Worm (Caenorhabditis elegans) whole organism, L1 larva: ENCODE data around the gene F20D12.12.

ENCODE experiments used
- C04F5.9 ChIP-seq: sonication (generic microtip); optimal IDR thresholded peaks from 2 replicates; lab custom pipeline; 2016; ENCODE audit warnings: missing genetic modification characterization, missing compliant biosample characterization
- F16B12.6 ChIP-seq: fragments of 150-350 bp; optimal IDR thresholded peaks from 2 replicates; lab custom pipeline; 2014; ENCODE audit warnings: missing biosample characterization, missing genetic modification characterization
- Y116A8C.19 ChIP-seq: sonication (generic microtip); optimal IDR thresholded peaks from 2 replicates; lab custom pipeline; 2016; ENCODE audit warnings: missing compliant biosample characterization, missing genetic modification characterization, borderline replicate concordance
- alr-1 ChIP-seq: fragments of 200-800 bp; sonication (Bioruptor generic); optimal IDR thresholded peaks from 2 replicates; lab custom pipeline; 2018; ENCODE audit warnings: borderline replicate concordance, mild to moderate bottlenecking, missing genetic modification characterization, missing compliant biosample characterization
- ama-1 ChIP-seq: fragments of 150-350 bp; optimal IDR thresholded peaks from 2 replicates; lab custom pipeline; 2014
- blmp-1 ChIP-seq: fragments of 150-350 bp; optimal IDR thresholded peaks from 2 replicates; lab custom pipeline; 2014; ENCODE audit warnings: missing biosample characterization, missing genetic modification characterization
- ceh-88 ChIP-seq: fragments of 200-800 bp; sonication (Bioruptor generic); IDR thresholded peaks from 2 replicates; pipeline ENCODE4 v1.3.6; 2022; ENCODE audit warnings: missing genetic modification characterization, missing compliant biosample characterization
- dpl-1 ChIP-seq, 3 experiments: fragments of 150-350 bp in 2 of 3; sonication (generic microtip) in 1 of 3; optimal IDR thresholded peaks; 2 replicates each; lab custom pipeline; 2014 to 2017; ENCODE audit warnings: missing biosample characterization in 3 of 3, missing genetic modification characterization in 3 of 3, missing genetic modification reagents in 3 of 3
- dsc-1 ChIP-seq: sonication (generic microtip); optimal IDR thresholded peaks from 2 replicates; lab custom pipeline; 2016; ENCODE audit warnings: mild to moderate bottlenecking, missing genetic modification characterization, missing compliant biosample characterization
- efl-1 ChIP-seq, 4 experiments: fragments of 150-350 bp; optimal IDR thresholded peaks in 3 of 4; peaks in 1 of 4; 1 replicate in 1 of 4; 2 replicates in 3 of 4; lab custom pipeline; 2014; ENCODE audit warnings: missing biosample characterization in 2 of 4, missing genetic modification characterization in 2 of 4, missing genetic modification reagents in 2 of 4
- efl-3 ChIP-seq: fragments of 200-800 bp; sonication (Bioruptor generic); optimal IDR thresholded peaks from 2 replicates; lab custom pipeline; 2018; ENCODE audit warnings: mild to moderate bottlenecking, missing genetic modification characterization, missing compliant biosample characterization
- egl-13 ChIP-seq: sonication (generic microtip); optimal IDR thresholded peaks from 2 replicates; lab custom pipeline; 2016; ENCODE audit warnings: missing genotype, missing genetic modification reagents, missing genetic modification characterization, missing compliant biosample characterization
- elt-3 ChIP-seq, 6 experiments: fragments of 150-350 bp in 1 of 6; sonication (generic microtip); optimal IDR thresholded peaks; 2 replicates each; lab custom pipeline; 2017 to 2018; ENCODE audit warnings: missing biosample characterization in 6 of 6, missing genetic modification characterization in 6 of 6, inconsistent platforms in 1 of 6
- fkh-8 ChIP-seq: sonication (generic microtip); optimal IDR thresholded peaks from 2 replicates; lab custom pipeline; 2016; ENCODE audit warnings: mild to moderate bottlenecking, missing genetic modification characterization, missing compliant biosample characterization
- fos-1 ChIP-seq: fragments of 150-350 bp; optimal IDR thresholded peaks from 2 replicates; lab custom pipeline; 2014; ENCODE audit warnings: missing biosample characterization, missing genetic modification characterization
- isw-1 ChIP-seq: fragments of 200-800 bp; sonication (Bioruptor generic); IDR thresholded peaks from 2 replicates; pipeline ENCODE4 v1.3.6; 2022; ENCODE audit warnings: missing genetic modification characterization, missing compliant biosample characterization
- jun-1 ChIP-seq: fragments of 150-350 bp; optimal IDR thresholded peaks from 2 replicates; lab custom pipeline; 2014; ENCODE audit warnings: missing biosample characterization, missing genetic modification reagents, missing genetic modification characterization
- lin-14 ChIP-seq: fragments of 200-800 bp; sonication (Bioruptor generic); optimal IDR thresholded peaks from 2 replicates; lab custom pipeline; 2018; ENCODE audit warnings: mild to moderate bottlenecking, missing genetic modification characterization, moderate library complexity, missing compliant biosample characterization
- lin-35 ChIP-seq, 2 experiments: fragments of 150-350 bp; optimal IDR thresholded peaks; 2 replicates each; lab custom pipeline; 2014; ENCODE audit warnings: missing biosample characterization in 2 of 2, missing genetic modification characterization in 2 of 2, missing genetic modification reagents in 2 of 2
- lsy-2 ChIP-seq, 2 experiments: fragments of 150-350 bp; optimal IDR thresholded peaks; 2 replicates each; lab custom pipeline; 2014; ENCODE audit warnings: missing biosample characterization in 2 of 2, missing genetic modification characterization in 2 of 2
- mep-1 ChIP-seq: fragments of 150-350 bp; optimal IDR thresholded peaks from 2 replicates; lab custom pipeline; 2014; ENCODE audit warnings: missing biosample characterization, missing genetic modification characterization
- nhr-11 ChIP-seq: fragments of 150-350 bp; optimal IDR thresholded peaks from 2 replicates; lab custom pipeline; 2014; ENCODE audit warnings: missing biosample characterization, missing genetic modification characterization
- nhr-19 ChIP-seq: fragments of 200-800 bp; sonication (Bioruptor generic); conservative IDR thresholded peaks from 2 replicates; pipeline ENCODE4 v1.3.6; 2022; ENCODE audit warnings: missing genetic modification characterization, missing compliant biosample characterization
- nhr-20 ChIP-seq: sonication (generic microtip); optimal IDR thresholded peaks from 2 replicates; lab custom pipeline; 2016; ENCODE audit warnings: mild to moderate bottlenecking, missing genetic modification characterization, missing compliant biosample characterization
- nhr-237 ChIP-seq: fragments of 150-350 bp; optimal IDR thresholded peaks from 2 replicates; lab custom pipeline; 2014; ENCODE audit warnings: missing biosample characterization, missing genetic modification characterization
- nhr-28 ChIP-seq: fragments of 150-350 bp; optimal IDR thresholded peaks from 2 replicates; lab custom pipeline; 2014; ENCODE audit warnings: missing biosample characterization, missing genetic modification characterization
- nhr-47 ChIP-seq: sonication (generic microtip); optimal IDR thresholded peaks from 2 replicates; lab custom pipeline; 2016; ENCODE audit warnings: mild to moderate bottlenecking, missing genetic modification characterization, moderate library complexity, missing compliant biosample characterization
- nhr-71 ChIP-seq: sonication (generic microtip); optimal IDR thresholded peaks from 2 replicates; lab custom pipeline; 2016; ENCODE audit warnings: mild to moderate bottlenecking, missing genetic modification characterization, moderate library complexity, missing compliant biosample characterization
- nhr-76 ChIP-seq: sonication (generic microtip); optimal IDR thresholded peaks from 2 replicates; lab custom pipeline; 2017; ENCODE audit warnings: missing biosample characterization, missing genetic modification characterization
- nhr-85 ChIP-seq: sonication (generic microtip); peaks from one replicate; lab custom pipeline; 2016; ENCODE audit warnings: missing genetic modification characterization, inconsistent platforms, missing compliant biosample characterization
- pqm-1 ChIP-seq: sonication (generic microtip); optimal IDR thresholded peaks from 3 replicates; lab custom pipeline; 2017; ENCODE audit warnings: missing biosample characterization, missing genetic modification characterization
- rnt-1 ChIP-seq: sonication (generic microtip); optimal IDR thresholded peaks from 2 replicates; lab custom pipeline; 2016; ENCODE audit warnings: mild to moderate bottlenecking, missing genetic modification characterization, moderate library complexity, missing compliant biosample characterization
- snu-23 ChIP-seq: sonication (generic microtip); optimal IDR thresholded peaks from 2 replicates; lab custom pipeline; 2016; ENCODE audit warnings: missing genetic modification characterization, missing compliant biosample characterization
- sptf-1 ChIP-seq: fragments of 150-350 bp; optimal IDR thresholded peaks from 2 replicates; lab custom pipeline; 2014; ENCODE audit warnings: missing biosample characterization, missing genetic modification characterization
- tbx-2 ChIP-seq: sonication (generic microtip); optimal IDR thresholded peaks from 2 replicates; lab custom pipeline; 2016; ENCODE audit warnings: missing genetic modification characterization, missing compliant biosample characterization
- unc-30 ChIP-seq: sonication (generic microtip); optimal IDR thresholded peaks from 2 replicates; lab custom pipeline; 2017; ENCODE audit warnings: missing biosample characterization, missing genetic modification characterization
- zip-4 ChIP-seq: fragments of 200-800 bp; sonication (Bioruptor generic); optimal IDR thresholded peaks from 2 replicates; lab custom pipeline; 2018; ENCODE audit warnings: mild to moderate bottlenecking, missing genetic modification characterization, moderate library complexity, missing compliant biosample characterization
- ztf-11 ChIP-seq, 2 experiments: sonication (generic microtip); optimal IDR thresholded peaks; 2 replicates each; lab custom pipeline; 2016 to 2017; ENCODE audit warnings: missing genetic modification characterization in 2 of 2, missing biosample characterization in 1 of 2, missing compliant biosample characterization in 1 of 2
- ztf-4 ChIP-seq: fragments of 150-350 bp; optimal IDR thresholded peaks from 2 replicates; lab custom pipeline; 2014; ENCODE audit warnings: missing biosample characterization, missing genetic modification characterization

Gene F20D12.12

DNA sequence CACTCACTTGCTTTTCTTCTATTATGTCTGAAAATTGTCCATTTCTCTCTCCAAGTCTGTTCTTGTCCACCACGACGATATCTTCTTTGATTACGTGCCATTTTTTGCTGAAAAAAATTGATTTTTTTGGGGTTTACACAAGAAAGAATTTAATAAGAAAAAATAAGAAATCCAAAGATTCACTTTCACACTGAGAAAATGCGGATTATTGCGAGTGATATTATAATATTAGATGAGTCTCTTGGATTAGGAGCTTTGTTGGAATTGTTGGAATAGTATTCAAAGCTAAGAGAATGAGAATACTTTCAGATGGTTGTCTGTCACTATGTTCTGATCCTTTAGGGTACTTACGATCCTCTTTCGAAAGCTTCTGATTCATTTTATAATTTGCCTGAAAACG, 8.4 kb upstream of the F20D12.12 start, which contains the start of gene F20D12.7:
TSS of gene F20D12.7 (minus strand) at position 101 of the 400 bp plus-strand sequence.
- TF ChIP-seq dsc-1 (tag; lab: Kevin White, UChicago) (peak; percentile 67), C04F5.9 (tag; lab: Kevin White, UChicago) (no peak), mep-1 (no peak), alr-1 (tag; lab: Kevin White, UChicago) (no peak)

ce11 chrIV:7940919-7941318, 6.3 kb upstream of the F20D12.12 start, which contains the start of gene exc-9:
Gene exc-9 (minus strand): TSS chrIV:7941019.
- no peak for TF ChIP-seq efl-1 (optimal IDR thresholded peaks at IDR 0.05; lab: Kevin White, UChicago)
- peak in 1 of 2 experiments; percentile 61 for TF ChIP-seq efl-1 (GFP tag; optimal IDR thresholded peaks at IDR 0.05 in 1 of 2; lab: Kevin White, UChicago)
- no peak for TF ChIP-seq ama-1

- TF ChIP-seq lin-35 (GFP tag; optimal IDR thresholded peaks at IDR 0.05; lab: Kevin White, UChicago) (peak in 1 of 2 experiments; percentile 40), nhr-71 (tag; lab: Kevin White, UChicago) (peak; percentile 13), lin-14 (GFP tag; lab: Kevin White, UChicago) (peak; percentile 66), sptf-1 (tag; lab: Kevin White, UChicago) (no peak), nhr-237 (tag; lab: Kevin White, UChicago) (no peak), blmp-1 (tag; lab: Kevin White, UChicago) (peak; percentile 75), fkh-8 (tag; lab: Kevin White, UChicago) (no peak), snu-23 (GFP tag; lab: Kevin White, UChicago) (peak; percentile 29), nhr-85 (tag; lab: Kevin White, UChicago) (peak; percentile 9), mep-1 (no peak), lsy-2 (tag; optimal IDR thresholded peaks at IDR 0.05; lab: Kevin White, UChicago) (peak in 1 of 2 experiments; percentile 27), nhr-20 (peak; percentile 16), efl-1 (optimal IDR thresholded peaks at IDR 0.05; lab: Kevin White, UChicago) (peak in 1 of 2 experiments; percentile 22), efl-1 (GFP tag; optimal IDR thresholded peaks at IDR 0.05 in 1 of 2; lab: Kevin White, UChicago) (peak; percentile 33 to 39), jun-1 (tag; lab: Kevin White, UChicago) (no peak), dpl-1 (GFP tag; optimal IDR thresholded peaks at IDR 0.05; lab: Kevin White, UChicago) (peak; percentile 10 to 51 (median 23)), F16B12.6 (tag; lab: Kevin White, UChicago) (no peak), efl-3 (GFP tag; lab: Kevin White, UChicago) (no peak)
Observed at ce11 chrIV:7943272-7943671, 4.0 kb upstream of the F20D12.12 start.

ce11 chrIV:7946457-7946856, 783 bp upstream of the F20D12.12 start, which contains the start of gene czw-1:
Gene czw-1 (minus strand): TSS chrIV:7946825.
- TF ChIP-seq efl-1 (optimal IDR thresholded peaks at IDR 0.05; lab: Kevin White, UChicago) (no peak), efl-1 (GFP tag; optimal IDR thresholded peaks at IDR 0.05 in 1 of 2; lab: Kevin White, UChicago) (peak; percentile 52 to 97), dpl-1 (GFP tag; optimal IDR thresholded peaks at IDR 0.05; lab: Kevin White, UChicago) (peak in 2 of 3 experiments; percentile 36 to 49), jun-1 (tag; lab: Kevin White, UChicago) (no peak), lin-35 (GFP tag; optimal IDR thresholded peaks at IDR 0.05; lab: Kevin White, UChicago) (peak in 1 of 2 experiments; percentile 61)

- TF ChIP-seq nhr-19 (GFP tag; lab: Robert Waterston, UW) (peak; percentile 72), isw-1 (peak; percentile 72), F16B12.6 (tag; lab: Kevin White, UChicago) (peak; percentile 36), lsy-2 (tag; optimal IDR thresholded peaks at IDR 0.05; lab: Kevin White, UChicago) (peak; percentile 31 to 83), nhr-47 (peak; percentile 45), dsc-1 (tag; lab: Kevin White, UChicago) (peak; percentile 0), nhr-71 (tag; lab: Kevin White, UChicago) (peak; percentile 50), dpl-1 (GFP tag; optimal IDR thresholded peaks at IDR 0.05; lab: Kevin White, UChicago) (peak in 1 of 3 experiments; percentile 30), nhr-85 (tag; lab: Kevin White, UChicago) (peak; percentile 44), efl-1 (optimal IDR thresholded peaks at IDR 0.05; lab: Kevin White, UChicago) (peak; percentile 28 to 35), efl-1 (GFP tag; optimal IDR thresholded peaks at IDR 0.05 in 1 of 2; lab: Kevin White, UChicago) (peak; percentile 16 to 88), ceh-88 (peak; percentile 41; the same call in 1 of the 2 replicates), lin-35 (GFP tag; optimal IDR thresholded peaks at IDR 0.05; lab: Kevin White, UChicago) (peak in 1 of 2 experiments; percentile 37), rnt-1 (tag; lab: Kevin White, UChicago) (peak; percentile 35)
Observed at ce11 chrIV:7948290-7948689, 1.1 kb downstream of the F20D12.12 start, which contains the start of gene mcm-3AP. Gene mcm-3AP (plus strand): TSS chrIV:7948672.

DNA sequence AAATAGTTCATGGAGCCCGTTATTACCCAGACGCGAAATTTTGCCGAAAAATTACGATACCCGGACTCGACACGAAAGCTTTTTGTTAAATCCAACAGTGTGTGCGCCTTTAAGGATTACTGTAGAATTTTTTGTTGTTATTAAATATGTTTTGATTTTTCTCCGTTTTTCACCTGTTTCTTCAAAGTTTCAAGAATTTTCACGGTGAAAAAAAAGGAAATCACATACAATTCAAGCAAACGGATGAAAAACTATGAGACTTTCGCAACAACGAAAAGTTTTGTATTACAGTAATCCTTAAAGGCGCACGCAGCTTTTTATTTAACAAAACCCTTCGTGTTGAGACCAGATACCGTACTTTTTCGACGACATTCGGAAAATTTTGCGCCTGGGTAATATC, 6.8 kb downstream of the F20D12.12 start:
- TF ChIP-seq ztf-4 (tag; lab: Kevin White, UChicago) (no peak), elt-3 (tag; optimal IDR thresholded peaks at IDR 0.05; lab: Kevin White, UChicago) (no peak), nhr-28 (tag; lab: Kevin White, UChicago) (no peak), efl-3 (GFP tag; lab: Kevin White, UChicago) (no peak), fos-1 (tag; lab: Kevin White, UChicago) (no peak), ztf-11 (tag; optimal IDR thresholded peaks at IDR 0.05; lab: Kevin White, UChicago) (no peak), tbx-2 (no peak), nhr-11 (tag; lab: Kevin White, UChicago) (no peak), Y116A8C.19 (tag; lab: Kevin White, UChicago) (no peak), nhr-76 (tag; lab: Kevin White, UChicago) (no peak), pqm-1 (tag; lab: Kevin White, UChicago) (no peak), mep-1 (no peak), unc-30 (no peak), egl-13 (no peak), zip-4 (no peak)
